Fruit fly (Drosophila melanogaster): Measurements from ENCODE around the gene Cpsf100.

The Cpsf100 gene

DNA sequence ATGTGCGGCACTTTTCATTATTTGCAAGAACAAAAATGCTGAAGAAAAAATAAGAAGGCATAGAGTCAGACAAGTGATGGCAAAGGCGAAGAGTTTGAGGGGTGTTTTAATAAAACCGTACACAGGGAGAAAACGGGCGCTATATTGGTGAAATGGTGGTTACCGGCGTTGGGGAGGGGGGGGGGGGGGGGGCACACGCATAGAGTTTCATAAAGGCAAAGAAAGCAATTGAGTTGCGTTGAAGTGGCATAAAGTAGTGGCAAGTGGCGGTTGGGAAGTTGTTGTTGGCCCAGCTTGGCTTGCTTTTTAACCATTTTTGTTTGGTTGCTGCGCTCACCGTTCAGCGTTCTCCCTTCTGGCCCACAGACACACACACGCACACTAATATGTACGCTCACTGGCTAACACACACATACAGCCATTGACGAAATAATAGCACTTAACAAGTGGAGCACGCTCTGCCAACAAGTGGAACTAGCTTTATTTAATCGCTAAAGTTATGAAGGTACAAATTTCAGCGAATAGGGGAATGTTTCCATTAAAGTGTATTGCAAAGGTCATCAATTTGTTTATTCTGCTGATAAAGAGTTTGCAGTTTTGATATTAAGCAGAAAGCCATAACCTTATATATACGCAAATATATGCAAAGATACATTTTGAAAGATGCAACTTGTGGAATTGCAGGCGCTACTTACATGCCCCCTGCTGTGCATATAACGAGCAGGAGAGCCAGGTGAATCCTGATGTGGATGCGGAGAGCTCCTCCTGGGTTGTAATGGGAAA, 46.6 kb upstream of the Cpsf100 start:
- no peak for TF ChIP-seq Vsx2 (GFP tag; optimal IDR thresholded peaks at IDR 0.05; ENCODE audit: partially characterized antibody)
- peak; percentile 5 for TF ChIP-seq HLH106 (tag; optimal IDR thresholded peaks at IDR 0.05)
- no peak for TF ChIP-seq Jra (GFP tag; optimal IDR thresholded peaks at IDR 0.05)
- TF ChIP-seq Dfd (GFP tag; optimal IDR thresholded peaks at IDR 0.05), result peak; percentile 65
- no peak for TF ChIP-seq Abd-B (GFP tag; optimal IDR thresholded peaks at IDR 0.05)
- TF ChIP-seq Myc (optimal IDR thresholded peaks at IDR 0.05), result no peak
- TF ChIP-seq brk (GFP tag; optimal IDR thresholded peaks at IDR 0.05), result no peak
- peak; percentile 2 for TF ChIP-seq Sp1 (GFP tag; optimal IDR thresholded peaks at IDR 0.05)

DNA sequence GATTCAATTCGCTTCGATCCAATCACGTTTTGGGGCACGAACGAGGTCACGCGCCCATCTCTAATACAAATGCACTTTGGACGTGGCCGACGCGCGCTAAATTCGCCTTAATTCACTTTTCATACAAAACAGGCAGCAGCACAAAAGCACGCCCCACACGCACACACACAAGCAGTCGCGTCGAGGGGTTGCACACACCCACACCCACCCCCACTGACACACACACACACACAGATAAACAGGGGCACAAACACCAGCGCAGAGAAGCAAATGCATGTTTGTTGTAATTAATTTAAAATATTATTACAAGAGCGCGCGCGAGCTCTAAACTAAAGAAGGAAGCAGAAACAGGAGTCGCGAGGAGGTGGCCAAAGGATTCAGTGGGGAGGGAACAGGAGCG, 45.0 kb upstream of the Cpsf100 start:
- TF ChIP-seq HLH106 (tag; optimal IDR thresholded peaks at IDR 0.05) (no peak), Dfd (GFP tag; optimal IDR thresholded peaks at IDR 0.05) (peak; percentile 60), Rel (GFP tag; optimal IDR thresholded peaks at IDR 0.05) (no peak), Rel (tag; optimal IDR thresholded peaks at IDR 0.05) (no peak), CG9705 (GFP tag; optimal IDR thresholded peaks at IDR 0.05) (no peak), psq (GFP tag; optimal IDR thresholded peaks at IDR 0.05) (no peak), usp (GFP tag; optimal IDR thresholded peaks at IDR 0.05) (no peak), CrebA (GFP tag; optimal IDR thresholded peaks at IDR 0.05; ENCODE audit: borderline replicate concordance) (no peak)

DNA sequence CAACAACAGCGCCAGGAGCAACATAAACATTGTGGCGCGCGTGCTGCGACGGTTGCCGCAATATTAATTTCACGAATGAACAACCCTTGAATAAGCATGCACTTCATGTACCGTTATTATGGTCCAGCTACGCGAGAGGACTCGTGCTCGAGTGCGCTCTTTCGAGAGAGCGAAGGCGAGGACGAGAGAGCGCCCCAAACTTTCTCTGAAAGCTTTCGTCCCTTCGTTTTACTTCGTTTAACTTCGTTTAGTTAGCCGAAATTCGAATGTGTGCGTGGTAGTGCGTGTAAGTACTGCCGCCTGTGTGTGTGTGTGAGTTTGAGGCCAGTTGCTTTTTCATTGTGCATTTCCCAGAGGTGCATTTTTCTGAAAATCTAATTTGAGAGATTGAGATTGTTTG, 43.7 kb upstream of the Cpsf100 start:
- TF ChIP-seq Vsx2 (GFP tag; optimal IDR thresholded peaks at IDR 0.05; ENCODE audit: partially characterized antibody) (peak; percentile 20), fru (GFP tag; optimal IDR thresholded peaks at IDR 0.05) (no peak)

DNA sequence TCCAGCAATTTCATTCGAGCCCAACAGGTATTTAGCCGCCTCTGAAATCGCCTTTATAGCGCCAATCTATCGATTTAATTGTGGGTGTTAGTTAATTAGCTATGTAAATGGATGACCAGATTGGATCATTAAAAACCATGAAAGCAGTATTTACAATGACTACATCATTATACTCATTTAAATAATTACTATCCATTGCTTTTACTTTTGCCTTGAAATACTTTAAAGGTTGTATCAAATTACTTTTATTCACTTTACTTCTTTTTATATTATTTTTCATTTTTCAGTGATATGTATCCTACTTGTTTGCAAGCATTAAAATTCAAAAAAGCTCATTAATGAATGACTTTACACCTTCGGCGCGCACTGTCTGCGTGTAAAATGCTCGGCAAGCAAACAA, 35.4 kb upstream of the Cpsf100 start:
- TF ChIP-seq fru (GFP tag; optimal IDR thresholded peaks at IDR 0.05) (peak; percentile 9), dmrt93B (GFP tag; optimal IDR thresholded peaks at IDR 0.05) (no peak), sv (GFP tag; optimal IDR thresholded peaks at IDR 0.05) (no peak), dl (GFP tag; optimal IDR thresholded peaks at IDR 0.05; ENCODE audit: insufficient read depth in 1 of 2, partially characterized antibody in 2 of 2) (no peak), HLH106 (tag; optimal IDR thresholded peaks at IDR 0.05) (peak; percentile 29), foxo (GFP tag; optimal IDR thresholded peaks at IDR 0.05) (peak in 1 of 2 experiments; percentile 11)

DNA sequence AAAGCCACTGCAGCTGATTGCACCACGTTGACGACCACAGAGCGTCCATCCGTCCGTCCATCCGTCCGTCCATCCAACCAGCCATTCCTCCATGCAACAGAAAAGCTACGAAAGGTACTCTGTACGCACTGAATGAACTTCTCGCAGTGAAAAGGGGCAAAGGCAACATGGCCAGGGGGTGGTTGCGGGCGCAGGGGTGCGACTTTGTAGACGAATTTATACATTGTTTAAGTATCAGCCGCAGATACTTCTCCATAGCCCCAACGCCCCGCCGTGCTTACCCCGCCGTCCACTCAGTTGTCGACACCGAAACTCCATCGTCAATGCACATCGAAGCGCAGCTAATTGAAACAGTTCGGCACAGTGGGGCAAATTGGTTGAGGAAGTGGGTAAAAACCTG, 34.4 kb upstream of the Cpsf100 start:
- TF ChIP-seq Rel (GFP tag; optimal IDR thresholded peaks at IDR 0.05) (no peak), Rel (tag; optimal IDR thresholded peaks at IDR 0.05) (no peak), N (GFP tag; optimal IDR thresholded peaks at IDR 0.05) (no peak), pan (optimal IDR thresholded peaks at IDR 0.05) (no peak), Jra (GFP tag; optimal IDR thresholded peaks at IDR 0.05) (no peak)

DNA sequence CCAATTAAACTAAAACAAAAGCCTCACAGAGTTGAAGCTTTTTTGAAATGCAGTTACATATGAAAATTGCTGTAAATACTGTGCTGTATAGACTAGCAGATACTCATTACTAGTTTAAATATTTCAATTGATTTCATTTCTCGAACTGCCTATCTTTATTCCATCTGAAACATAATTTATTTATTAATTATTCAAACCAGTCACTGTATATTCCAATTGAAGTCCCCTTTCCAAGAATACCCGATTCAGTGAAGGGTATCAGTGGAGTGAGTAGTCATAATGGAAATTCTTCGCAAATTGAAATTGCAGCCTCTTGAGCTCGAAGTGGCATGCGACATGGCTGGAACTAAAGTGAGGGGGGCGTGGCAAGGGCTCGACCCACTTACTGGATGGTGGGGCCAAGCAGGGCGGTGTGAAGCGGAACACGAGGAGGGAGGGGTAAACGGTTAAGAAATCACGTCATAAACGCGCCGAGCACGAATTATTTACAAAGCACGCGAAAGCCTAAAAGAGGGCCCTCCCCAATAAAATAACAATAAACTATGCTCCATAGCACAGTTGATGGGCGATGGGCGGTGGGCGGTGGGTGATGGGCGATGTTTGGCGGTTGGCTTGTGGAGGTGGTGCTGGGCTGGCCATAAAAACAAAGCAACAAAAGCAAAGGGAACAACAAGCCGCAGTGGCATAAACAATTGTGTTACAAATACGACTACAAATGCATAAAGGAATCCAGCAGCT, 29.3 kb upstream of the Cpsf100 start:
- TF ChIP-seq br (GFP tag; optimal IDR thresholded peaks at IDR 0.05) (no peak), Hnf4 (GFP tag; optimal IDR thresholded peaks at IDR 0.05) (no peak), foxo (GFP tag; optimal IDR thresholded peaks at IDR 0.05) (peak in 1 of 2 experiments; percentile 5), h (GFP tag; optimal IDR thresholded peaks at IDR 0.05) (peak; percentile 35), ey (GFP tag; optimal IDR thresholded peaks at IDR 0.05) (no peak), rgr (GFP tag; optimal IDR thresholded peaks at IDR 0.05) (peak; percentile 1), fru (GFP tag; optimal IDR thresholded peaks at IDR 0.05) (peak; percentile 24), CrebA (GFP tag; optimal IDR thresholded peaks at IDR 0.05; ENCODE audit: borderline replicate concordance) (no peak), HLH106 (tag; optimal IDR thresholded peaks at IDR 0.05) (peak; percentile 7)

DNA sequence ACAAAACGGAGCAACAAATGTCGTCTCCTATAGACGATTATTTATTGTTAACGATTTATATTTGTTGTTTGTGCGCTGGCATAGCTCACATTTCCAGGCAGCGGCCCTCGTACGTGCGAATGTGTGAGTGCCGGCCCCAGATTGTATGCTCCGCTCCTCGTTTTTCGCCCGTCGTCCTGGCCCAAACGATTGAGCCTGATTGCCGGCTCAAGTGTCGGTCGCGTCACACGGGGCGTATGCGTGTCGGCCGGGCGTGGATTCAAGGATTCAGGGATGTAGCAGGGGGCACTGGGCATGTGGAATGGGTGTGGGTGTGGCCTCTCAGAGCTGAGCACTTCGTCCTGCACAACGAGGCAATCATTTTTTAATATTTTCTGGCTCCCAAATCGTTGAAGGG, 28.8 kb upstream of the Cpsf100 start:
- TF ChIP-seq Mio (GFP tag; optimal IDR thresholded peaks at IDR 0.05) (no peak), lola (GFP tag; optimal IDR thresholded peaks at IDR 0.05) (no peak), CrebA (GFP tag; optimal IDR thresholded peaks at IDR 0.05; ENCODE audit: borderline replicate concordance) (no peak)
